Fruit fly (Drosophila melanogaster) whole organism, prepupa: ENCODE results near the gene CG46303.

Source experiments
- CG31627 ChIP-seq: fragments of 200-800 bp; sonication (Bioruptor generic); optimal IDR thresholded peaks from 3 replicates; lab custom pipeline; 2016; ENCODE audit warnings: missing biosample characterization, missing genetic modification characterization
- CG3919 ChIP-seq: fragments of 200-800 bp; sonication (Bioruptor generic); optimal IDR thresholded peaks from 3 replicates; lab custom pipeline; 2016; ENCODE audit warnings: missing biosample characterization, missing genetic modification characterization
- CG6854 ChIP-seq: fragments of 200-800 bp; sonication (Bioruptor generic); optimal IDR thresholded peaks from 2 replicates; lab custom pipeline; 2017; ENCODE audit warnings: missing biosample characterization, mild to moderate bottlenecking, missing genetic modification characterization
- Eip78C ChIP-seq: fragments of 200-800 bp; sonication (Bioruptor generic); peaks from one replicate; lab custom pipeline; 2016; ENCODE audit warnings: missing biosample characterization, missing genetic modification characterization
- Ets21C ChIP-seq: fragments of 200-800 bp; sonication (Bioruptor generic); optimal IDR thresholded peaks from 3 replicates; lab custom pipeline; 2016; ENCODE audit warnings: missing biosample characterization, missing genetic modification characterization
- Hr39 ChIP-seq: fragments of 200-800 bp; sonication (Bioruptor generic); optimal IDR thresholded peaks from 2 replicates; lab custom pipeline; 2016; ENCODE audit warnings: missing biosample characterization, missing genetic modification characterization
- dac ChIP-seq: fragments of 200-800 bp; sonication (Bioruptor generic); optimal IDR thresholded peaks from 2 replicates; lab custom pipeline; 2017; ENCODE audit warnings: missing biosample characterization, mild to moderate bottlenecking, missing genetic modification characterization

dm6 chr3R:5861218-5861902 lies 39.6 kb downstream of the CG46303 start:
- TF ChIP-seq Ets21C (GFP tag; lab: Kevin White, UChicago) (peak; percentile 16), dac (peak; percentile 52), CG31627 (GFP tag; lab: Kevin White, UChicago) (peak; percentile 49), CG6854 (no peak), Hr39 (GFP tag; lab: Kevin White, UChicago) (peak; percentile 43), Eip78C (peak; percentile 85), CG3919 (no peak)
